Fruit fly (Drosophila melanogaster) whole organism, larva: ENCODE results near the gene CG3527.

Source experiments
- noc ChIP-seq: fragments of 200-800 bp; sonication (Bioruptor generic); optimal IDR thresholded peaks from 3 replicates; lab custom pipeline; 2019; ENCODE audit warnings: missing biosample characterization, mild to moderate bottlenecking, missing genetic modification characterization, moderate library complexity

CG3527 gene

DNA sequence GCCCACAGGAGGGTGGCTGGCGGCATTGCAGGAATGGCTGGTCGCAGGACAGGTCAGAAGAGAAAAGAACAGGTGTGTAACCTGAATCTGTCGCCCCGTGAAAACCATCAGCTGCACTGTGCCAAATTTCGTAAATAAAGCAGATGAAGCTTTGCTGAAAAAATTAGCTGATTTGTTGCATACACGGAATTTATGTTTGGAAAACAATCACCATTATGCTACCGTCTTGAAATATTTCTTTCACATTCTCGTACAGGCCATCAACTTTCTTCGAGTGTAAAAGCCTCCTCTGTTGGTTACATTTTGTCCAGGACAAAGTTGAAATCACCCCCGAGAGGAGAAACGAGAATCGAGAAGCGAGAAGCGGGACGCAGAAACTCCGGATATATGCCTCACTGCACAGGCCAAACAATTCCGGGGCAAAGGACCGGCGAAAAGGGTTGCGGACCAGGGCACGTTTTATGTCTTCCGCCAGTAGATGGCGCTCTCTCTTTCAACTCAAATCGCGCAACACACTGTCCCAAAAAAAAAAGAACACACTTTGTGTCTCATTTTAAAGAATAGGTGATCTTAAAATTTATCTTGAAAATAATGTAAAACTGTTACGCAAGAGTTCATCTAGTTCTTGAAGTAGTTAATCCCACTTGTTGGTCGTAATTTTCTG is 8.5 kb downstream of the CG3527 start:
- no peak for TF ChIP-seq noc

dm6 chrX:4563980-4564379 is 12.2 kb downstream of the CG3527 start:
- no peak for TF ChIP-seq noc

dm6 chrX:4564962-4565361 is 13.2 kb downstream of the CG3527 start:
- no peak for TF ChIP-seq noc

DNA sequence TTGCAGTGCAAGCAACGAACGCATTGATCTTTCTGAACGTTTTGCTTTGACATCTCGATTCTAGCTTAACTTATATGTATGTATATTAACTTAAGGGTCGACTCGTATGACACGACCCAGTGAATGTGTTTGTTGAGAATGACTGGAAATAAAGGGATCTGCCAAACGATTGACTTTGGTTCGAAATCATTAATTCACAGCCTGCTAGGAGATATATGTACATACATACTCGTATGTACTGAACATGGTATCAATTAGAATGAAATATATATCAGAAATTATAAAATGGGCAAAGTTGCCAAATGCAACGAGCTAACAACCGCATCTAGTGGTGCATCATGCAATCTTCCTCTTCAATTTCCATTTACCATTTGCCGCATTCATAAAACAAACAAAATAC is 20.1 kb downstream of the CG3527 start, which contains the start of gene CG12684:
Gene CG12684, minus strand, starts transcription at position 101 of the 400 bp plus-strand sequence.
- no peak for TF ChIP-seq noc

- no peak for TF ChIP-seq noc
Measured at dm6 chrX:4573971-4574370, 22.2 kb downstream of the CG3527 start.

DNA sequence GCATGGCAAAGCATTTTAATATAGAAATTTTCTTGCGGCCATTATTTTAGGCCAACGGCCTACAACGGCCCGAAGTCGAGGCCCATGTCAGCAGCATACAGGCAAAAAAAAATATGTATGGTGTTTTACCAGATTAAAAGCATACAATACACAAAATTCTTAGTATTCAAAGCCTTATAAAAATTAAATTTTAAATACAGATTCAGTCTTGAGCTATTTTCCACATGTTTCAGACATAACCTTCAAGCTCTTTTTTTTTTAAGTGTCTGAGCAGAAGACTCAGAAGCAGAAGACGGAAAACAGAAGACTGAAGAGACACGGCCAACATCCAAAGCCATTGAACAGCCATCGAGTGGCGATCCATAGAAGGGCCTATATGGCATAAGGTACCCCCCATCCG is 30.0 kb downstream of the CG3527 start:
- no peak for TF ChIP-seq noc

DNA sequence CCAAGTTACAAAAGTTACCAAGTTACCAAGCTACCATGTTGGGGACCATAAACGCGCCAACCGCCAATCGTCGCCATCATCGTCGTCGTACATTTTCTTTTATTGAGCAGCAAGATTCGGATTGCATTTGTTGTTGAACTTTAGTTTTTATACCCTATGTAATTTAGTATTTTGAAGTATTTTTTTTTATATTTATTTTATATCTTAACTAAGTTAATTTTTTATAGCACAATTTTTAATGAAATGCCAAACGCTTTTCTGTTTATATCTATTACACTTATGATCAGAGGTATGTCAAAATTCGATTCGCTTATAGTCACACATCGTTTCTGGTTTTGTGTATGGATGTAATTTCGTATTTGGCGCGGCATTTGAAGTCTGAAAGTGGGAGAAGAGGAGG is 30.6 kb downstream of the CG3527 start:
- no peak for TF ChIP-seq noc

dm6 chrX:4587584-4587983 is 35.8 kb downstream of the CG3527 start:
- TF ChIP-seq noc: peak; percentile 19

DNA sequence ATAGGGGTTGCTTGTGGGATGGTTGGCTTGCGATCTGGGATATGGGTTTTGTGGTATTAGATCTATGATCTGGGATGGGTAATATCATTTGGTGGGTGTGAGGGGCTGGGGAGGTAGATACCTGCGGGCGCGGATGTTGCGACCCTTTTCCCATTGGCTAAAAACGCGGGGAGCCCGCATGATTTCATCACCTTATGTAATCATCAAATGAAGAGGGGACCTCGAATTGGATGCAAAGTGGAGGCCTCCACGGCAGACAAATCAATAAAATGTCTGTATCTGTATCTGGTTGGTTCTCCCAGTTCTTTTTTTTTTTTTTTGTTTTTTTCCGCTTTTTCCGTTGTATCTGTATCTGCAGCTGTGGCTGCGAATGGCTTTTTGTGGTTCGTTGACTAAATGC is 37.2 kb downstream of the CG3527 start:
- TF ChIP-seq noc: no peak

- TF ChIP-seq noc: no peak
Measured at dm6 chrX:4589951-4590771, 38.4 kb downstream of the CG3527 start.

DNA sequence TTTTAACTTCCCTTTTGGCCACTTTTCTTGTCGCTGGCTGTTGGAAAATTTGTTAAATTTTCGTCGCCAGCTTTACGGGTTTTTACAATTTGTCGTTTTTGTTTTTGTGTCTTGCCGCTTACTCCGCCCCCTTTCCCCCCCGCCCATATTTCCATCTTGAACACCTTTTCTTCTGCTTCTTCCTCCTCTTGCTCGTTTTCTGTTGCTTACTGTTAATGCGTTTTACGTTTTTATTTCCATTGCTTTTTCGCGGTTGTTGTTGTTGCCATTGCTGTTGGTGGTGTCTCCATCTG is 38.9 kb downstream of the CG3527 start:
- TF ChIP-seq noc: no peak

DNA sequence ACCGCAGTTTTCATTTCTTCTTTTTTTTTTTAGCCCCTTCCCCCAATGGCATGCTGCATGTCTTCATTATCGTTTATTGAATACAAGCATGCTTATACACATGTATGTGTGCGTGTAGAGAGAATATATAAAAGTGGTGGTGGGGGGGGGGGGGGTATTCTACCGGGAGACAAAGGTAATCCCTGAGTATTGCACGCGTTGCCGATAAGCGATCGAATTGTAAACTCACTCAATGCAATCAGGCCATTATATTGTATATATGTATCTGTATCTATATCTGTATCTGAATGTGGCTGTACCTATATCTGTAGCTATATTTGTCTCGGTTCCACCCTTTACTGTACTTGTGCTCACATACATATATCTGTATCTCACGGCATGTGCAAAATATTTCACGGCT is 40.5 kb downstream of the CG3527 start:
- no peak for TF ChIP-seq noc

- no peak for TF ChIP-seq noc
Measured at dm6 chrX:4596467-4597183, 44.9 kb downstream of the CG3527 start.

DNA sequence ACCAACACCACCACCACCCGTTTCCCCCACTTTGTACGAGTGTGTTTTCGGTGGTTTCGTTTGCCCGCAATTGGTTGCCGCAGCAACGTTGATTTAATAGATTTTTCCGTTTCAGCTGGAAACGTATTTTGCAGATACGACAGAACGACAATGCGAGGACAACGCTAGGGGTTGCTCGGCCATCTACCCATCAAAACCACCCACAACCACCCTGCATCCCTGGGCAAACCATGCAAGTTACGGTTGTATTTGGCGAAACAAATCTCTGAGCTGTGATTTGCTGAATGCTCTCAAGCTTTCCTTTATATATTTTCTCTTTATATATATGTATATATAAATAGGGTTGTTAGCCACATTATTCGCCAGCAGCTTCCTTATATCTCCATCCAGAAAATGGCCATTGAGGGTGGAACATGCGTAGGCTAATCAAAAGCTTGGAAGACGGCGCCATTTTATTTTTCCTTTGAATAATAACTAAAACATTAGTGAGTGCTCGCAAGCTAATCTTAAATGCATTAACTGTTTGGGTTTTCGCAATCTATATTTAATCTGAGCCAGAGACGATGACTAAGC is 48.2 kb downstream of the CG3527 start:
- TF ChIP-seq noc: no peak
